Worm (Caenorhabditis elegans): ENCODE data around the gene skr-4.

- TF ChIP-seq pag-3 (tag; optimal IDR thresholded peaks at IDR 0.05; ENCODE audit: borderline replicate concordance, insufficient read depth) (no peak), elt-2 (tag; optimal IDR thresholded peaks at IDR 0.05) (no peak), unc-62 (GFP tag; optimal IDR thresholded peaks at IDR 0.05) (no peak), nhr-77 (tag; optimal IDR thresholded peaks at IDR 0.05) (no peak), snpc-4 (tag; optimal IDR thresholded peaks at IDR 0.05) (no peak), tlp-1 (tag; optimal IDR thresholded peaks at IDR 0.05) (no peak), jun-1 (tag; optimal IDR thresholded peaks at IDR 0.05) (no peak), fos-1 (tag; optimal IDR thresholded peaks at IDR 0.05) (no peak)
Observed at ce11 chrV:19882916-19883315, 41.1 kb upstream of the skr-4 start, which contains the start of gene Y116F11B.13.

All from whole organism, L1 larva.